Worm (Caenorhabditis elegans) whole organism, L2 larva: ENCODE measurements around the gene srh-1.

ENCODE experiments used
- C34F6.9 ChIP-seq: fragments of 150-350 bp; optimal IDR thresholded peaks from 2 replicates; lab custom pipeline; 2014; ENCODE audit warnings: missing biosample characterization, missing genetic modification characterization
- F13H6.1 ChIP-seq: sonication (generic microtip); optimal IDR thresholded peaks from 2 replicates; lab custom pipeline; 2016; ENCODE audit warnings: missing genetic modification characterization, missing compliant biosample characterization
- R02D3.7 ChIP-seq: fragments of 150-350 bp; optimal IDR thresholded peaks from 2 replicates; lab custom pipeline; 2014; ENCODE audit warnings: missing biosample characterization, missing genetic modification characterization
- Y55F3AM.14 ChIP-seq: fragments of 200-800 bp; sonication (Bioruptor generic); optimal IDR thresholded peaks from 2 replicates; lab custom pipeline; 2018; ENCODE audit warnings: mild to moderate bottlenecking, missing genetic modification characterization, missing compliant biosample characterization
- ZK546.5 ChIP-seq: sonication (generic microtip); optimal IDR thresholded peaks from 2 replicates; lab custom pipeline; 2017; ENCODE audit warnings: missing biosample characterization, missing genetic modification characterization
- alr-1 ChIP-seq: fragments of 150-350 bp; optimal IDR thresholded peaks from 2 replicates; lab custom pipeline; 2014; ENCODE audit warnings: missing biosample characterization, missing genetic modification characterization
- aly-2 ChIP-seq: fragments of 150-350 bp; optimal IDR thresholded peaks from 2 replicates; lab custom pipeline; 2014; ENCODE audit warnings: missing biosample characterization, missing genetic modification characterization
- ama-1 ChIP-seq: fragments of 150-350 bp; optimal IDR thresholded peaks from 2 replicates; lab custom pipeline; 2018; ENCODE audit warnings: inconsistent platforms
- blmp-1 ChIP-seq: sonication (generic microtip); optimal IDR thresholded peaks from 2 replicates; lab custom pipeline; 2017; ENCODE audit warnings: missing genetic modification characterization, mild to moderate bottlenecking, missing compliant biosample characterization, antibody characterized with exemption, moderate library complexity; ENCODE audit not compliant: insufficient read depth
- ceh-16 ChIP-seq: fragments of 150-350 bp; optimal IDR thresholded peaks from 2 replicates; lab custom pipeline; 2014; ENCODE audit warnings: missing biosample characterization, missing genetic modification characterization
- crh-2 ChIP-seq: sonication (generic microtip); optimal IDR thresholded peaks from 2 replicates; lab custom pipeline; 2017; ENCODE audit warnings: missing biosample characterization, missing genetic modification characterization
- dmd-4 ChIP-seq: sonication (generic microtip); optimal IDR thresholded peaks from 2 replicates; lab custom pipeline; 2017; ENCODE audit warnings: missing biosample characterization, missing genetic modification characterization
- elt-1 ChIP-seq: fragments of 150-350 bp; optimal IDR thresholded peaks from 2 replicates; lab custom pipeline; 2014; ENCODE audit warnings: missing biosample characterization, missing genetic modification characterization
- fos-1 ChIP-seq: fragments of 150-350 bp; optimal IDR thresholded peaks from 2 replicates; lab custom pipeline; 2014; ENCODE audit warnings: missing biosample characterization, missing genetic modification characterization
- gmeb-1 ChIP-seq: fragments of 150-350 bp; optimal IDR thresholded peaks from 2 replicates; lab custom pipeline; 2014; ENCODE audit warnings: missing biosample characterization, missing genetic modification characterization
- lin-11 ChIP-seq: fragments of 150-350 bp; sonication (generic microtip); optimal IDR thresholded peaks from 2 replicates; lab custom pipeline; 2014; ENCODE audit warnings: missing biosample characterization, missing genetic modification characterization, inconsistent platforms, mixed read lengths
- lin-13 ChIP-seq: fragments of 150-350 bp; optimal IDR thresholded peaks from 2 replicates; lab custom pipeline; 2014; ENCODE audit warnings: missing biosample characterization, missing genetic modification reagents, missing genetic modification characterization
- lin-39 ChIP-seq: fragments of 150-350 bp; optimal IDR thresholded peaks from 2 replicates; lab custom pipeline; 2014; ENCODE audit warnings: missing biosample characterization, missing genetic modification reagents, missing genetic modification characterization
- mab-5 ChIP-seq: fragments of 150-350 bp; optimal IDR thresholded peaks from 2 replicates; lab custom pipeline; 2014; ENCODE audit warnings: missing biosample characterization, missing genetic modification characterization
- mbf-1 ChIP-seq: sonication (generic microtip); optimal IDR thresholded peaks from 2 replicates; lab custom pipeline; 2017; ENCODE audit warnings: missing biosample characterization, missing genetic modification characterization
- mdl-1 ChIP-seq, 2 experiments: fragments of 150-350 bp in 1 of 2; sonication (generic microtip) in 1 of 2; optimal IDR thresholded peaks; 2 replicates each; lab custom pipeline; 2017; ENCODE audit warnings: missing biosample characterization in 2 of 2, missing genetic modification characterization in 2 of 2
- nhr-10 ChIP-seq: sonication (generic microtip); optimal IDR thresholded peaks from 2 replicates; lab custom pipeline; 2017; ENCODE audit warnings: missing biosample characterization, missing genetic modification characterization
- nhr-11 ChIP-seq: fragments of 150-350 bp; optimal IDR thresholded peaks from 2 replicates; lab custom pipeline; 2014; ENCODE audit warnings: missing biosample characterization, missing genetic modification characterization
- nhr-129 ChIP-seq: fragments of 150-350 bp; optimal IDR thresholded peaks from 2 replicates; lab custom pipeline; 2014; ENCODE audit warnings: missing biosample characterization, missing genetic modification characterization
- nhr-21 ChIP-seq: fragments of 150-350 bp; optimal IDR thresholded peaks from 2 replicates; lab custom pipeline; 2014; ENCODE audit warnings: missing biosample characterization, missing genetic modification characterization
- nhr-23 ChIP-seq: fragments of 150-350 bp; optimal IDR thresholded peaks from 2 replicates; lab custom pipeline; 2014; ENCODE audit warnings: missing biosample characterization, missing genetic modification reagents, missing genetic modification characterization
- nhr-237 ChIP-seq: fragments of 150-350 bp; optimal IDR thresholded peaks from 2 replicates; lab custom pipeline; 2014; ENCODE audit warnings: missing biosample characterization, missing genetic modification characterization
- nhr-25 ChIP-seq: fragments of 150-350 bp; sonication (generic microtip); optimal IDR thresholded peaks from 3 replicates; lab custom pipeline; 2014; ENCODE audit warnings: missing biosample characterization, missing genetic modification characterization
- nhr-6 ChIP-seq: fragments of 150-350 bp; optimal IDR thresholded peaks from 2 replicates; lab custom pipeline; 2014; ENCODE audit warnings: missing biosample characterization, missing genetic modification characterization
- nhr-77 ChIP-seq: fragments of 150-350 bp; optimal IDR thresholded peaks from 2 replicates; lab custom pipeline; 2014; ENCODE audit warnings: missing biosample characterization, missing genetic modification characterization
- peb-1 ChIP-seq: fragments of 150-350 bp; optimal IDR thresholded peaks from 2 replicates; lab custom pipeline; 2014; ENCODE audit warnings: missing biosample characterization, missing genetic modification characterization
- sem-4 ChIP-seq: fragments of 150-350 bp; optimal IDR thresholded peaks from 2 replicates; lab custom pipeline; 2014; ENCODE audit warnings: missing biosample characterization, missing genetic modification reagents, missing genetic modification characterization
- skn-1 ChIP-seq: sonication (generic microtip); optimal IDR thresholded peaks from 2 replicates; lab custom pipeline; 2017; ENCODE audit warnings: missing biosample characterization, missing genetic modification characterization
- sma-3 ChIP-seq: sonication (generic microtip); optimal IDR thresholded peaks from 2 replicates; lab custom pipeline; 2016; ENCODE audit warnings: missing genetic modification reagents, missing genetic modification characterization, missing compliant biosample characterization
- sma-9 ChIP-seq, 2 experiments: fragments of 150-350 bp in 1 of 2; sonication (generic microtip) in 1 of 2; optimal IDR thresholded peaks; 2 replicates each; lab custom pipeline; 2014 to 2016; ENCODE audit warnings: missing genetic modification characterization in 2 of 2, mild to moderate bottlenecking in 1 of 2, missing biosample characterization in 1 of 2, missing compliant biosample characterization in 1 of 2, missing genetic modification reagents in 1 of 2, moderate library complexity in 1 of 2
- snpc-4 ChIP-seq: fragments of 150-350 bp; optimal IDR thresholded peaks from 2 replicates; lab custom pipeline; 2014; ENCODE audit warnings: missing biosample characterization, missing genetic modification characterization
- unc-39 ChIP-seq: fragments of 150-350 bp; optimal IDR thresholded peaks from 2 replicates; lab custom pipeline; 2014; ENCODE audit warnings: missing biosample characterization, missing genetic modification characterization
- unc-55 ChIP-seq: fragments of 150-350 bp; sonication (generic microtip); optimal IDR thresholded peaks from 3 replicates; lab custom pipeline; 2014; ENCODE audit warnings: missing biosample characterization, missing genetic modification reagents, missing genetic modification characterization
- ztf-1 ChIP-seq: fragments of 200-800 bp; sonication (Bioruptor generic); conservative IDR thresholded peaks from 2 replicates; pipeline ENCODE4 v1.3.6; 2022; ENCODE audit warnings: missing genetic modification characterization, missing compliant biosample characterization
- ztf-11 ChIP-seq: sonication (generic microtip); optimal IDR thresholded peaks from 2 replicates; lab custom pipeline; 2017; ENCODE audit warnings: missing biosample characterization, missing genetic modification characterization
- ztf-4 ChIP-seq: fragments of 150-350 bp; optimal IDR thresholded peaks from 2 replicates; lab custom pipeline; 2014; ENCODE audit warnings: missing biosample characterization, missing genetic modification characterization

Gene srh-1

DNA sequence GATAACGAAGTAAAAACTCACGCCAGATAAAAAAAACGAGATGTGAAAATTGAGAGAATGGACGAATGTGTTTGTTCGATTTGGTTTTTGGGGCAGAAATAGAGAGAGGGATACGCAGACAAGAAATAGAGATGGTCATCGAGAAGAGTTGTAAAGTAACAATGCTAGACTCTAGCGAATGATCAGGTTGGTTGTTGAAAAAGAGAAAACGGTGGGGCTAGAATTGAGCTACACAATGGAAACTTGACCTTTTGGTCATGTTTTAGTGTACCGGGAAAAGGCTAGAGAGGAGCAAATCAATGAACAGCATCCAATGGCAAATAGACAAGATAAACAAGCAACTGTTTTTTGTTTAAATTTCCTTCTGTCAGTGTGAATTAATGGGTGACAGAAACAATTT lies 4.7 kb downstream of the srh-1 start, which contains the start of gene dhs-19:
Gene dhs-19 (minus strand): TSS at position 101 of the 400 bp plus-strand sequence.
- TF ChIP-seq lin-39 (tag; lab: Kevin White, UChicago), result no peak
- no peak for TF ChIP-seq skn-1 (tag; lab: Kevin White, UChicago)
- no peak for TF ChIP-seq Y55F3AM.14
- TF ChIP-seq F13H6.1 (tag; lab: Kevin White, UChicago), result no peak
- TF ChIP-seq sem-4 (tag; lab: Kevin White, UChicago), result no peak
- TF ChIP-seq nhr-77 (tag; lab: Kevin White, UChicago), result no peak
- no peak for TF ChIP-seq peb-1 (tag; lab: Kevin White, UChicago)
- no peak for TF ChIP-seq elt-1 (tag; lab: Kevin White, UChicago)
- TF ChIP-seq nhr-21, result no peak
- TF ChIP-seq lin-13 (GFP tag; lab: Kevin White, UChicago), result no peak
- TF ChIP-seq ama-1 (lab: Kevin White, UChicago), result no peak
- no peak for TF ChIP-seq sma-3 (GFP tag; lab: Kevin White, UChicago)
- TF ChIP-seq crh-2, result no peak
- TF ChIP-seq snpc-4 (tag; lab: Kevin White, UChicago), result no peak
- TF ChIP-seq, all 48 proteins: peak for 0

ce11 chrV:11492456-11492855 lies 6.8 kb downstream of the srh-1 start, which contains the start of gene T11F9.21:
T11F9.21 (plus strand) TSS chrV:11492756.
- TF ChIP-seq lin-13 (GFP tag; lab: Kevin White, UChicago), result no peak
- TF ChIP-seq fos-1 (tag; lab: Kevin White, UChicago), result no peak
- TF ChIP-seq C34F6.9 (tag; lab: Kevin White, UChicago), result no peak
- no peak for TF ChIP-seq unc-55 (GFP tag; lab: Kevin White, UChicago)
- no peak for TF ChIP-seq nhr-129 (tag; lab: Kevin White, UChicago)
- TF ChIP-seq aly-2 (tag; lab: Kevin White, UChicago), result no peak
- no peak for TF ChIP-seq blmp-1 (tag; lab: Kevin White, UChicago)

DNA sequence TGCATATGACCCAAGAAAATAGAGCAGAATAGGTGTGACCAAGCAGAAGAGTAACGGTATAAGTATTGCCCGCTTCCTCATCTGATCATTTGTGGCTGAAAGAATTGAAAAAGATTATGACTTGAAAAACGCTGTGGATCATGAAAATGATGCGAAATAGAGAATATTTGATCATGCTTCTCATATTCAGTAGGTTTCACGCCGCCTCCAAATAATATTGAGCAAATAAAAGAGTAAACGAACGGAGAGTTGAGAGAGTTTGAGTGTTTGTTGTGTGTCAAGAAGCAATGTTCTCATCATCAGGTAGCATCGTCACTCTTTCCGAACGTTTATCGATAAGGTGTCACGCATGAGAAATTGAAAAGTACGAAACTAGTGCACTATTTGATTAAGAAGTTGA lies 10.6 kb downstream of the srh-1 start, which contains the start of gene htrl-1:
Gene htrl-1 (minus strand): TSS at position 101 of the 400 bp plus-strand sequence.
- TF ChIP-seq sem-4 (tag; lab: Kevin White, UChicago) (no peak), mab-5 (tag; lab: Kevin White, UChicago) (no peak), gmeb-1 (no peak), nhr-11 (tag; lab: Kevin White, UChicago) (no peak), elt-1 (tag; lab: Kevin White, UChicago) (no peak), skn-1 (tag; lab: Kevin White, UChicago) (no peak), dmd-4 (tag; lab: Kevin White, UChicago) (no peak), alr-1 (tag; lab: Kevin White, UChicago) (no peak), nhr-77 (tag; lab: Kevin White, UChicago) (no peak), fos-1 (tag; lab: Kevin White, UChicago) (no peak), mdl-1 (tag; optimal IDR thresholded peaks at IDR 0.05; lab: Kevin White, UChicago) (no peak), nhr-25 (tag; lab: Kevin White, UChicago) (no peak), ztf-11 (no peak), ztf-1 (GFP tag; lab: Robert Waterston, UW) (no peak)

DNA sequence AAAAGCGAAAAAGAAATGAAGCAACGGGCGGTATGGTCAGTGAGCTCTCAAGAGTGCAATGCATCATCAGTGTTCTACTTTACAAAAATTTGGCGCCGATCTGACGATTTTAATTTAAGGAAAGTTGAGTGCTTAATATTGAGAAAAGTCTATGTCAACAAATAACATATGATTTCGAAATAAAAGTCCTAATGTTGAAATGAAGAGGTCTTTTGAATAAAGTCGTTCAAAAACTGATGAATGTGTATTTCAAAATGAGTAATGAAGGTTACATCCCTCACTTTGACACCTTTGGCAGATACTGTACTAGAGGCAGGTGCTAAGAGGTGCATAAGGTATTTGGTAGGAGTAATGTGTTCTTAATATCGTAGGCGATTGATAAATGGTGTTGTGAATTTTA lies 11.8 kb downstream of the srh-1 start:
- TF ChIP-seq skn-1 (tag; lab: Kevin White, UChicago) (no peak), sma-3 (GFP tag; lab: Kevin White, UChicago) (no peak), lin-11 (tag; lab: Kevin White, UChicago) (no peak), elt-1 (tag; lab: Kevin White, UChicago) (no peak), Y55F3AM.14 (no peak), sem-4 (tag; lab: Kevin White, UChicago) (no peak)

ce11 chrV:11499786-11500185 lies 14.1 kb downstream of the srh-1 start:
- TF ChIP-seq unc-55 (GFP tag; lab: Kevin White, UChicago) (no peak), F13H6.1 (tag; lab: Kevin White, UChicago) (no peak), blmp-1 (tag; lab: Kevin White, UChicago) (peak; percentile 48), lin-13 (GFP tag; lab: Kevin White, UChicago) (no peak), mab-5 (tag; lab: Kevin White, UChicago) (no peak), fos-1 (tag; lab: Kevin White, UChicago) (peak; percentile 0), sem-4 (tag; lab: Kevin White, UChicago) (no peak), ZK546.5 (no peak), dmd-4 (tag; lab: Kevin White, UChicago) (no peak), aly-2 (tag; lab: Kevin White, UChicago) (no peak), sma-9 (GFP tag; optimal IDR thresholded peaks at IDR 0.05; lab: Kevin White, UChicago) (peak; percentile 14), sma-9 (tag; optimal IDR thresholded peaks at IDR 0.05; lab: Kevin White, UChicago) (no peak), sma-3 (GFP tag; lab: Kevin White, UChicago) (peak; percentile 30), nhr-10 (no peak), skn-1 (tag; lab: Kevin White, UChicago) (no peak), Y55F3AM.14 (no peak), ama-1 (lab: Kevin White, UChicago) (no peak), elt-1 (tag; lab: Kevin White, UChicago) (no peak), unc-39 (no peak), crh-2 (no peak), R02D3.7 (tag; lab: Kevin White, UChicago) (no peak), ceh-16 (tag; lab: Kevin White, UChicago) (no peak), nhr-23 (no peak), nhr-6 (tag; lab: Kevin White, UChicago) (no peak), mbf-1 (no peak), ztf-4 (no peak), nhr-237 (tag; lab: Kevin White, UChicago) (no peak), C34F6.9 (tag; lab: Kevin White, UChicago) (no peak), peb-1 (tag; lab: Kevin White, UChicago) (no peak)
